Worm (Caenorhabditis elegans) whole organism, L2 larva: ENCODE data around the gene F25F2.1.

Experiments
- peb-1 ChIP-seq: fragments of 150-350 bp; optimal IDR thresholded peaks from 2 replicates; lab custom pipeline; 2014; ENCODE audit warnings: missing biosample characterization, missing genetic modification characterization
- zag-1 ChIP-seq: fragments of 150-350 bp; optimal IDR thresholded peaks from 2 replicates; lab custom pipeline; 2014; ENCODE audit warnings: missing biosample characterization, missing genetic modification characterization
- ztf-4 ChIP-seq: fragments of 150-350 bp; optimal IDR thresholded peaks from 2 replicates; lab custom pipeline; 2014; ENCODE audit warnings: missing biosample characterization, missing genetic modification characterization

ce11 chrIII:4508064-4508905 lies at the start of gene F25F2.1, which contains the start of gene cct-5:
- no peak for TF ChIP-seq ztf-4 (tag; lab: Kevin White, UChicago)
- no peak for TF ChIP-seq peb-1 (tag; lab: Kevin White, UChicago)
- TF ChIP-seq zag-1 (tag; lab: Kevin White, UChicago) = no peak
